Fruit fly (Drosophila melanogaster) whole organism, embryonic: Measurements from ENCODE around the gene UbcE2H.

ENCODE experiments used
- CG10321 ChIP-seq: fragments of 200-800 bp; sonication (Bioruptor generic); IDR thresholded peaks from 2 replicates; pipeline ENCODE4 v1.3.6; 2022; ENCODE audit warnings: missing biosample characterization, missing genetic modification characterization
- CG10565 ChIP-seq: fragments of 200-800 bp; sonication (Bioruptor generic); optimal IDR thresholded peaks from 3 replicates; lab custom pipeline; 2016; ENCODE audit warnings: missing biosample characterization, mild to moderate bottlenecking, missing genetic modification characterization
- CG11456 ChIP-seq: fragments of 200-800 bp; sonication (Bioruptor generic); IDR thresholded peaks from 3 replicates; pipeline ENCODE4 v1.3.6; 2022; ENCODE audit warnings: missing biosample characterization, missing genetic modification characterization
- CG13624 ChIP-seq: fragments of 200-800 bp; sonication (Bioruptor generic); optimal IDR thresholded peaks from 2 replicates; lab custom pipeline; 2016; ENCODE audit warnings: missing biosample characterization, missing genetic modification characterization
- CG15269 ChIP-seq: fragments of 200-800 bp; sonication (Bioruptor generic); optimal IDR thresholded peaks from 2 replicates; lab custom pipeline; 2018; ENCODE audit warnings: missing biosample characterization, mild to moderate bottlenecking, missing genetic modification characterization, moderate library complexity
- CG15514 ChIP-seq: fragments of 200-800 bp; sonication (Bioruptor generic); optimal IDR thresholded peaks from 3 replicates; lab custom pipeline; 2017; ENCODE audit warnings: missing biosample characterization, missing genetic modification characterization, mild to moderate bottlenecking, moderate library complexity, missing genetic modification reagents
- CG1832 ChIP-seq: fragments of 200-800 bp; sonication (Bioruptor generic); optimal IDR thresholded peaks from 2 replicates; lab custom pipeline; 2017; ENCODE audit warnings: missing biosample characterization, mild to moderate bottlenecking, missing genetic modification characterization, inconsistent platforms
- CG18619 ChIP-seq: fragments of 200-800 bp; sonication (Bioruptor generic); optimal IDR thresholded peaks from 3 replicates; lab custom pipeline; 2017; ENCODE audit warnings: missing biosample characterization, mild to moderate bottlenecking, missing genetic modification characterization
- CG2678 ChIP-seq: fragments of 200-800 bp; sonication (Bioruptor generic); optimal IDR thresholded peaks from 3 replicates; lab custom pipeline; 2019; ENCODE audit warnings: missing biosample characterization, mild to moderate bottlenecking, missing genetic modification characterization, moderate library complexity
- CG31365 ChIP-seq: fragments of 200-800 bp; sonication (Bioruptor generic); optimal IDR thresholded peaks from 2 replicates; lab custom pipeline; 2018; ENCODE audit warnings: missing biosample characterization, mild to moderate bottlenecking, missing genetic modification characterization
- CG34422 ChIP-seq: fragments of 200-800 bp; sonication (Bioruptor generic); IDR thresholded peaks from 3 replicates; pipeline ENCODE4 v1.3.6; 2022; ENCODE audit warnings: missing biosample characterization, missing genetic modification characterization
- CG4282 ChIP-seq: fragments of 200-800 bp; sonication (Bioruptor generic); optimal IDR thresholded peaks from 2 replicates; lab custom pipeline; 2016; ENCODE audit warnings: missing biosample characterization, missing genetic modification characterization
- CG4854 ChIP-seq: fragments of 200-800 bp; sonication (Bioruptor generic); optimal IDR thresholded peaks from 2 replicates; lab custom pipeline; 2016; ENCODE audit warnings: missing biosample characterization, missing genetic modification characterization, inconsistent platforms
- CG6813 ChIP-seq: fragments of 200-800 bp; sonication (Bioruptor generic); optimal IDR thresholded peaks from 2 replicates; lab custom pipeline; 2017; ENCODE audit warnings: missing biosample characterization, missing genetic modification characterization, mild to moderate bottlenecking, moderate library complexity, missing genetic modification reagents
- CG7786 ChIP-seq: fragments of 200-800 bp; sonication (Bioruptor generic); optimal IDR thresholded peaks from 2 replicates; lab custom pipeline; 2016; ENCODE audit warnings: missing biosample characterization, missing genetic modification characterization
- CG9817 ChIP-seq: fragments of 200-800 bp; sonication (Bioruptor generic); optimal IDR thresholded peaks from 2 replicates; lab custom pipeline; 2018; ENCODE audit warnings: missing biosample characterization, mild to moderate bottlenecking, missing genetic modification characterization, moderate library complexity
- CG9932 ChIP-seq: fragments of 200-800 bp; sonication (Bioruptor generic); IDR thresholded peaks from 2 replicates; pipeline ENCODE4 v1.3.6; 2022; ENCODE audit warnings: missing biosample characterization, missing genetic modification characterization
- Dref ChIP-seq: fragments of 200-800 bp; sonication (Bioruptor generic); IDR thresholded peaks from 2 replicates; pipeline ENCODE4 v1.3.6; 2022; ENCODE audit warnings: missing biosample characterization, missing genetic modification characterization
- Fer3 ChIP-seq: fragments of 200-800 bp; sonication (Bioruptor generic); optimal IDR thresholded peaks from 2 replicates; lab custom pipeline; 2018; ENCODE audit warnings: missing biosample characterization, mild to moderate bottlenecking, missing genetic modification characterization, moderate library complexity
- Hey ChIP-seq: fragments of 200-800 bp; sonication (Bioruptor generic); optimal IDR thresholded peaks from 3 replicates; lab custom pipeline; 2018; ENCODE audit warnings: missing biosample characterization, mild to moderate bottlenecking, missing genetic modification characterization
- Med ChIP-seq: fragments of 200-800 bp; sonication (Bioruptor generic); peaks from one replicate; lab custom pipeline; 2016; ENCODE audit warnings: missing biosample characterization, missing genetic modification characterization, mild to moderate bottlenecking, inconsistent platforms, moderate library complexity
- Meics ChIP-seq: fragments of 200-800 bp; sonication (Bioruptor generic); optimal IDR thresholded peaks from 2 replicates; lab custom pipeline; 2017; ENCODE audit warnings: missing biosample characterization, mild to moderate bottlenecking, missing genetic modification characterization
- Myb ChIP-seq: fragments of 200-800 bp; sonication (Bioruptor generic); optimal IDR thresholded peaks from 2 replicates; lab custom pipeline; 2016; ENCODE audit warnings: missing biosample characterization, missing genetic modification characterization
- Nf-YC ChIP-seq: fragments of 200-800 bp; optimal IDR thresholded peaks from 3 replicates; lab custom pipeline; 2019; ENCODE audit warnings: missing biosample characterization, mild to moderate bottlenecking, missing genetic modification characterization, moderate library complexity
- Opbp ChIP-seq: fragments of 200-800 bp; sonication (Bioruptor generic); IDR thresholded peaks from 3 replicates; pipeline ENCODE4 v1.3.6; 2022; ENCODE audit warnings: missing biosample characterization, missing genetic modification characterization; ENCODE audit not compliant: partially characterized antibody
- Scr ChIP-seq: fragments of 200-800 bp; sonication (Bioruptor generic); IDR thresholded peaks from 2 replicates; pipeline ENCODE4 v1.3.6; 2022; ENCODE audit warnings: missing biosample characterization, missing genetic modification characterization; ENCODE audit not compliant: partially characterized antibody
- Sin3A ChIP-seq: fragments of >200 bp; optimal IDR thresholded peaks from 2 replicates; lab custom pipeline; 2018
- Sox100B ChIP-seq: fragments of 200-800 bp; sonication (Bioruptor generic); optimal IDR thresholded peaks from 3 replicates; lab custom pipeline; 2018; ENCODE audit warnings: missing biosample characterization, mild to moderate bottlenecking, missing genetic modification characterization
- Trl ChIP-seq, 3 experiments: fragments of >200 bp in 2 of 3; fragments of 200-800 bp in 1 of 3; sonication (Bioruptor generic) in 1 of 3; optimal IDR thresholded peaks; 2 replicates in 1 of 3; 3 replicates in 2 of 3; lab custom pipeline; 2016 to 2017; ENCODE audit warnings: missing biosample characterization in 1 of 3, missing genetic modification characterization in 1 of 3
- YL-1 ChIP-seq: fragments of 200-800 bp; sonication (Bioruptor generic); optimal IDR thresholded peaks from 3 replicates; lab custom pipeline; 2017; ENCODE audit warnings: missing biosample characterization, mild to moderate bottlenecking, missing genetic modification characterization
- ap ChIP-seq: fragments of 200-800 bp; sonication (Bioruptor generic); IDR thresholded peaks from 2 replicates; pipeline ENCODE4 v1.3.6; 2022; ENCODE audit warnings: missing biosample characterization, missing genetic modification characterization
- bcd ChIP-seq: fragments of 200-800 bp; sonication (Bioruptor generic); optimal IDR thresholded peaks from 2 replicates; lab custom pipeline; 2017; ENCODE audit warnings: missing biosample characterization, mild to moderate bottlenecking, missing genetic modification characterization
- crol ChIP-seq: fragments of 200-800 bp; sonication (Bioruptor generic); IDR thresholded peaks from 2 replicates; pipeline ENCODE4 v1.3.6; 2022; ENCODE audit warnings: missing biosample characterization, missing genetic modification characterization
- dm ChIP-seq: fragments of 200-800 bp; sonication (Bioruptor generic); optimal IDR thresholded peaks from 3 replicates; lab custom pipeline; 2016; ENCODE audit warnings: missing biosample characterization, missing genetic modification characterization
- ftz-f1 ChIP-seq: fragments of 200-800 bp; sonication (Bioruptor generic); optimal IDR thresholded peaks from 2 replicates; lab custom pipeline; 2016; ENCODE audit warnings: missing biosample characterization, missing genetic modification characterization
- kah ChIP-seq: fragments of 200-800 bp; sonication (Bioruptor generic); optimal IDR thresholded peaks from 2 replicates; lab custom pipeline; 2018; ENCODE audit warnings: missing biosample characterization, mild to moderate bottlenecking, missing genetic modification characterization
- klu ChIP-seq: fragments of 200-800 bp; sonication (Bioruptor generic); IDR thresholded peaks from 2 replicates; pipeline ENCODE4 v1.3.6; 2022; ENCODE audit warnings: missing biosample characterization, missing genetic modification characterization
- lilli ChIP-seq: fragments of 200-800 bp; sonication (Bioruptor generic); optimal IDR thresholded peaks from 3 replicates; lab custom pipeline; 2016; ENCODE audit warnings: missing biosample characterization, missing genetic modification characterization
- mam ChIP-seq: fragments of 200-800 bp; sonication (Bioruptor generic); optimal IDR thresholded peaks from 3 replicates; lab custom pipeline; 2016; ENCODE audit warnings: missing biosample characterization, missing genetic modification characterization
- pfk ChIP-seq: fragments of 200-800 bp; sonication (Bioruptor generic); optimal IDR thresholded peaks from 2 replicates; lab custom pipeline; 2018; ENCODE audit warnings: missing biosample characterization, mild to moderate bottlenecking, missing genetic modification characterization, moderate library complexity
- phol ChIP-seq: fragments of 200-800 bp; sonication (Bioruptor generic); optimal IDR thresholded peaks from 3 replicates; lab custom pipeline; 2018; ENCODE audit warnings: missing biosample characterization, mild to moderate bottlenecking, missing genetic modification characterization, moderate library complexity
- pzg ChIP-seq: fragments of 200-800 bp; sonication (Bioruptor generic); optimal IDR thresholded peaks from 3 replicates; lab custom pipeline; 2018; ENCODE audit warnings: missing biosample characterization, mild to moderate bottlenecking, missing genetic modification characterization, moderate library complexity
- slbo ChIP-seq: fragments of 200-800 bp; sonication (Bioruptor generic); IDR thresholded peaks from 2 replicates; pipeline ENCODE4 v1.3.6; 2022; ENCODE audit warnings: missing biosample characterization, missing genetic modification characterization
- sqz ChIP-seq: fragments of 200-800 bp; sonication (Bioruptor generic); optimal IDR thresholded peaks from 3 replicates; lab custom pipeline; 2018; ENCODE audit warnings: missing biosample characterization, mild to moderate bottlenecking, missing genetic modification characterization
- stc ChIP-seq: fragments of 200-800 bp; sonication (Bioruptor generic); IDR thresholded peaks from 2 replicates; pipeline ENCODE4 v1.3.6; 2022; ENCODE audit warnings: missing biosample characterization, missing genetic modification characterization
- tgo ChIP-seq: fragments of 200-800 bp; sonication (Bioruptor generic); IDR thresholded peaks from 3 replicates; pipeline ENCODE4 v1.3.6; 2022; ENCODE audit warnings: missing biosample characterization, missing genetic modification characterization
- tio ChIP-seq: fragments of 200-800 bp; sonication (Bioruptor generic); optimal IDR thresholded peaks from 2 replicates; lab custom pipeline; 2017; ENCODE audit warnings: missing biosample characterization, missing genetic modification characterization, inconsistent platforms
- unpg ChIP-seq: fragments of 200-800 bp; sonication (Bioruptor generic); optimal IDR thresholded peaks from 3 replicates; lab custom pipeline; 2018; ENCODE audit warnings: missing biosample characterization, mild to moderate bottlenecking, missing genetic modification characterization, moderate library complexity
- zfh2 ChIP-seq: fragments of 200-800 bp; sonication (Bioruptor generic); optimal IDR thresholded peaks from 2 replicates; lab custom pipeline; 2016; ENCODE audit warnings: missing biosample characterization, missing genetic modification characterization

Gene UbcE2H

dm6 chrX:8141353-8142066 is 47.6 kb upstream of the UbcE2H start (continued):
- peak; percentile 24 for TF ChIP-seq Meics (GFP tag; lab: Kevin White, UChicago)
- peak; percentile 36 for TF ChIP-seq CG7786 (GFP tag; lab: Kevin White, UChicago)
- no peak for TF ChIP-seq tgo (GFP tag; lab: Robert Waterston, UW)
- peak; percentile 9 for TF ChIP-seq kah
- peak; percentile 37; the same call in 1 of the 2 replicates for TF ChIP-seq CG9932 (GFP tag; lab: Robert Waterston, UW)
- peak; percentile 3 for TF ChIP-seq CG15269
- TF ChIP-seq CG13624 (GFP tag; lab: Kevin White, UChicago): no peak
- no peak for TF ChIP-seq CG4282
- TF ChIP-seq Sin3A (lab: Kevin White, UChicago): no peak
- TF ChIP-seq YL-1: peak; percentile 60
- peak; percentile 24 for TF ChIP-seq zfh2
- TF ChIP-seq CG18619 (GFP tag; lab: Kevin White, UChicago): peak; percentile 36
- no peak for TF ChIP-seq klu (GFP tag; lab: Robert Waterston, UW)
- peak; percentile 9 for TF ChIP-seq Sox100B (GFP tag; lab: Kevin White, UChicago)
- TF ChIP-seq bcd (GFP tag; lab: Kevin White, UChicago): peak; percentile 31
- peak; percentile 67 for TF ChIP-seq lilli (GFP tag; lab: Kevin White, UChicago)
- peak; percentile 90 for TF ChIP-seq CG10321 (GFP tag; lab: Robert Waterston, UW)
- TF ChIP-seq pfk: peak; percentile 13
- TF ChIP-seq unpg (GFP tag; lab: Kevin White, UChicago): peak; percentile 28
- TF ChIP-seq crol (GFP tag; lab: Robert Waterston, UW): peak; percentile 99
- TF ChIP-seq CG15514 (GFP tag; lab: Kevin White, UChicago): peak; percentile 19
- TF ChIP-seq dm (GFP tag; lab: Kevin White, UChicago): peak; percentile 11
- TF ChIP-seq CG1832: peak; percentile 91
- TF ChIP-seq Med (GFP tag; lab: Kevin White, UChicago): peak; percentile 83
- TF ChIP-seq Dref (GFP tag; lab: Robert Waterston, UW): peak; percentile 10; the same call in 1 of the 2 replicates
- peak; percentile 39 for TF ChIP-seq CG2678
- peak; percentile 6 for TF ChIP-seq CG6813 (GFP tag; lab: Kevin White, UChicago)
- peak; percentile 41; the same call in 1 of the 2 replicates for TF ChIP-seq slbo (GFP tag; lab: Robert Waterston, UW)
- TF ChIP-seq Myb (GFP tag; lab: Kevin White, UChicago): peak; percentile 22
- no peak for TF ChIP-seq pzg
- TF ChIP-seq CG11456 (GFP tag; lab: Robert Waterston, UW): no peak
- no peak for TF ChIP-seq CG31365
- TF ChIP-seq phol (tag; lab: Kevin White, UChicago): no peak
- TF ChIP-seq CG34422 (GFP tag; lab: Robert Waterston, UW): peak; percentile 77; the same call in 2 of the 3 replicates
- TF ChIP-seq tio (GFP tag; lab: Kevin White, UChicago): no peak
- no peak for TF ChIP-seq CG9817 (tag; lab: Kevin White, UChicago)
- TF ChIP-seq stc (GFP tag; lab: Robert Waterston, UW): no peak
- TF ChIP-seq Opbp (GFP tag; lab: Robert Waterston, UW): 0 out of 3 replicates have a peak, but pooled peaks have one; percentile 39
- TF ChIP-seq ap (GFP tag; lab: Robert Waterston, UW): no peak
- TF ChIP-seq ftz-f1: no peak
- peak; percentile 51 for TF ChIP-seq mam (GFP tag; lab: Kevin White, UChicago)
- no peak for TF ChIP-seq Fer3 (tag; lab: Kevin White, UChicago)
- TF ChIP-seq Trl (optimal IDR thresholded peaks at IDR 0.05; lab: Kevin White, UChicago): no peak
- peak; percentile 4 for TF ChIP-seq Trl (GFP tag; optimal IDR thresholded peaks at IDR 0.05; lab: Kevin White, UChicago)
- TF ChIP-seq CG4854 (GFP tag; lab: Kevin White, UChicago): no peak
- peak; percentile 17; the same call in 1 of the 2 replicates for TF ChIP-seq Scr (GFP tag; lab: Robert Waterston, UW)
- peak; percentile 30 for TF ChIP-seq Nf-YC (tag; lab: Kevin White, UChicago)
- no peak for TF ChIP-seq CG10565 (GFP tag; lab: Kevin White, UChicago)
- TF ChIP-seq Hey (tag; lab: Kevin White, UChicago): no peak
- TF ChIP-seq sqz (GFP tag; lab: Kevin White, UChicago): no peak
